Worm (Caenorhabditis elegans) whole organism, L3 larva: ENCODE results near the gene cyp-35B1.

ENCODE experiments used
- aly-2 ChIP-seq: fragments of 150-350 bp; optimal IDR thresholded peaks from 2 replicates; lab custom pipeline; 2014; ENCODE audit warnings: missing biosample characterization, missing genetic modification characterization
- ama-1 ChIP-seq: fragments of 150-350 bp; optimal IDR thresholded peaks from 2 replicates; lab custom pipeline; 2018
- elt-1 ChIP-seq: fragments of 150-350 bp; optimal IDR thresholded peaks from 2 replicates; lab custom pipeline; 2014; ENCODE audit warnings: missing biosample characterization, missing genetic modification characterization
- nhr-12 ChIP-seq: fragments of 150-350 bp; optimal IDR thresholded peaks from 2 replicates; lab custom pipeline; 2014; ENCODE audit warnings: missing biosample characterization, missing genetic modification characterization
- nhr-76 ChIP-seq: fragments of 150-350 bp; sonication (generic microtip); optimal IDR thresholded peaks from 5 replicates; lab custom pipeline; 2014; ENCODE audit warnings: missing biosample characterization, missing genetic modification characterization
- skn-1 ChIP-seq: fragments of 150-350 bp; optimal IDR thresholded peaks from 2 replicates; lab custom pipeline; 2014; ENCODE audit warnings: missing biosample characterization, missing genetic modification characterization
- unc-62 ChIP-seq: fragments of 150-350 bp; sonication (generic microtip); optimal IDR thresholded peaks from 4 replicates; lab custom pipeline; 2014; ENCODE audit warnings: missing biosample characterization, missing genetic modification reagents, missing genetic modification characterization
- ztf-4 ChIP-seq: fragments of 150-350 bp; optimal IDR thresholded peaks from 2 replicates; lab custom pipeline; 2014; ENCODE audit warnings: missing biosample characterization, missing genetic modification characterization

DNA sequence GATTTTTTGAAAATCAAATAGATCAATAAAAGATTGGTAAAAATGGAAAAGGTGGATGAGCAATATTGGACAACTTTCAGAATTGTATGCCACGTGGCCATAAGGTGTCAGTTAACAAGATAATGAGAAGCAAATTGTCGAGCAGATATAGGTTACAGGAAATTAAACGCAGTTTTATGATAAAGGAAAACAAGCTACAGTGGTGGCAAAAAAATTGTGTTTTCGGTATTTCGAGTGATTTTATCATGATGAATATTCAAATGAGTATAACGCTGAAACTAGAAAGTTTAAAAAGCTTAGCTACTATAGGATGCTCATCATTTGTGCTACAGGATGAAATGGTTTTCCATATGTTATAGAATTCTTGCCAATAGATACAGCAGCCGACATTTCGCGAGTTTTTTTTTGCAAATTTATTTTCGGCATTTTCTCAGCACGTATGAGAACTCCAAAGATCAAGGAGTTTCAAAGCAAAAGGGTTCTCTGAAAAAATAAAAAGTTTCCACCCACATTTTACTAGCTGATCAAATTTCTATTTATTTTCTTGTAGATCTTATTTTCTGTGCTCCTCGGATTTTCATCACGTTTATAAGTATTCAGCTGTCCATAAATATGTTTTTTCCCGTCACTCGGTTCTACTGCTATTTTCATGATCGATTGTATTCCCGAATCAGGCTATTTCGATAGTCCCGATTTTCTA is 36.2 kb upstream of the cyp-35B1 start, which contains the start of the genes str-229 and srh-190:
- TF ChIP-seq ztf-4 (tag; lab: Kevin White, UChicago) (no peak), unc-62 (GFP tag; lab: Kevin White, UChicago) (no peak), nhr-12 (tag; lab: Kevin White, UChicago) (no peak), nhr-76 (tag; lab: Kevin White, UChicago) (no peak), aly-2 (tag; lab: Kevin White, UChicago) (no peak), skn-1 (no peak), ama-1 (lab: Kevin White, UChicago) (no peak), elt-1 (tag; lab: Kevin White, UChicago) (no peak)
